Fruit fly (Drosophila melanogaster) whole organism, embryonic: Measurements from ENCODE around the gene Polr2G.
A peak's percentile ranks its signal among the peaks of the same experiment; 100 is the strongest.

Experiments
- Abd-B ChIP-seq: fragments of 200-800 bp; sonication (Bioruptor generic); optimal IDR thresholded peaks from 2 replicates; lab custom pipeline; 2018; ENCODE audit warnings: missing biosample characterization, mild to moderate bottlenecking, missing genetic modification characterization, moderate library complexity
- Atf6 ChIP-seq: fragments of 200-800 bp; sonication (Bioruptor generic); IDR thresholded peaks from 2 replicates; pipeline ENCODE4 v1.3.6; 2022; ENCODE audit warnings: missing biosample characterization, missing genetic modification characterization
- B-H1 ChIP-seq: fragments of 200-800 bp; sonication (Bioruptor generic); IDR thresholded peaks from 3 replicates; pipeline ENCODE4 v1.3.6; 2022; ENCODE audit warnings: missing biosample characterization, missing genetic modification characterization
- B-H2 ChIP-seq: fragments of 200-800 bp; sonication (Bioruptor generic); optimal IDR thresholded peaks from 2 replicates; lab custom pipeline; 2018; ENCODE audit warnings: missing biosample characterization, mild to moderate bottlenecking, missing genetic modification characterization
- Blimp-1 ChIP-seq: fragments of 200-800 bp; sonication (Bioruptor generic); optimal IDR thresholded peaks from 3 replicates; lab custom pipeline; 2018; ENCODE audit warnings: missing biosample characterization, missing genetic modification characterization, mild to moderate bottlenecking, moderate library complexity, missing genetic modification reagents
- CG10654 ChIP-seq: fragments of 200-800 bp; sonication (Bioruptor generic); optimal IDR thresholded peaks from 2 replicates; lab custom pipeline; 2016; ENCODE audit warnings: missing biosample characterization, missing genetic modification characterization
- CG14014 ChIP-seq: fragments of 200-800 bp; sonication (Bioruptor generic); IDR thresholded peaks from 2 replicates; pipeline ENCODE4 v1.3.6; 2022; ENCODE audit warnings: missing biosample characterization, missing genetic modification characterization
- CG15011 ChIP-seq: fragments of 200-800 bp; sonication (Bioruptor generic); optimal IDR thresholded peaks from 3 replicates; lab custom pipeline; 2018; ENCODE audit warnings: missing biosample characterization, mild to moderate bottlenecking, missing genetic modification characterization
- CG17328 ChIP-seq: fragments of 200-800 bp; sonication (Bioruptor generic); IDR thresholded peaks from 2 replicates; pipeline ENCODE4 v1.3.6; 2022; ENCODE audit warnings: missing biosample characterization, missing genetic modification characterization
- CG1832 ChIP-seq: fragments of 200-800 bp; sonication (Bioruptor generic); optimal IDR thresholded peaks from 2 replicates; lab custom pipeline; 2017; ENCODE audit warnings: missing biosample characterization, mild to moderate bottlenecking, missing genetic modification characterization, inconsistent platforms
- CG31224 ChIP-seq: fragments of 200-800 bp; sonication (Bioruptor generic); IDR thresholded peaks from 2 replicates; pipeline ENCODE4 v1.3.6; 2022; ENCODE audit warnings: missing biosample characterization, missing genetic modification characterization
- CG43689 ChIP-seq: fragments of 200-800 bp; sonication (Bioruptor generic); IDR thresholded peaks from 2 replicates; pipeline ENCODE4 v1.3.6; 2022; ENCODE audit warnings: missing biosample characterization, missing genetic modification characterization
- CG4424 ChIP-seq: fragments of 200-800 bp; sonication (Bioruptor generic); optimal IDR thresholded peaks from 3 replicates; lab custom pipeline; 2016; ENCODE audit warnings: missing biosample characterization, missing genetic modification characterization
- CG6654 ChIP-seq: fragments of 200-800 bp; sonication (Bioruptor generic); optimal IDR thresholded peaks from 2 replicates; lab custom pipeline; 2017; ENCODE audit warnings: missing biosample characterization, mild to moderate bottlenecking, missing genetic modification characterization
- CG6689 ChIP-seq: fragments of 200-800 bp; sonication (Bioruptor generic); IDR thresholded peaks from 2 replicates; pipeline ENCODE4 v1.3.6; 2022; ENCODE audit warnings: missing biosample characterization, missing genetic modification characterization
- CG6854 ChIP-seq: fragments of 200-800 bp; sonication (Bioruptor generic); optimal IDR thresholded peaks from 3 replicates; lab custom pipeline; 2017; ENCODE audit warnings: missing biosample characterization, mild to moderate bottlenecking, missing genetic modification characterization
- CG9437 ChIP-seq: fragments of 200-800 bp; sonication (Bioruptor generic); optimal IDR thresholded peaks from 2 replicates; lab custom pipeline; 2018; ENCODE audit warnings: missing biosample characterization, mild to moderate bottlenecking, missing genetic modification characterization
- CkIIα-i1 ChIP-seq: fragments of 200-800 bp; sonication (Bioruptor generic); IDR thresholded peaks from 2 replicates; pipeline ENCODE4 v1.3.6; 2022; ENCODE audit warnings: missing biosample characterization, missing genetic modification characterization
- Fer3 ChIP-seq: fragments of 200-800 bp; sonication (Bioruptor generic); optimal IDR thresholded peaks from 2 replicates; lab custom pipeline; 2018; ENCODE audit warnings: missing biosample characterization, mild to moderate bottlenecking, missing genetic modification characterization, moderate library complexity
- GATAe ChIP-seq: fragments of 200-800 bp; sonication (Bioruptor generic); conservative IDR thresholded peaks from 2 replicates; pipeline ENCODE4 v1.3.6; 2022; ENCODE audit warnings: missing biosample characterization, missing genetic modification characterization
- Hr3 ChIP-seq: fragments of 200-800 bp; sonication (Bioruptor generic); optimal IDR thresholded peaks from 3 replicates; lab custom pipeline; 2016; ENCODE audit warnings: missing biosample characterization, missing genetic modification characterization
- Jarid2 ChIP-seq: fragments of 200-800 bp; sonication (Bioruptor generic); optimal IDR thresholded peaks from 3 replicates; lab custom pipeline; 2017; ENCODE audit warnings: mild to moderate bottlenecking, missing biosample characterization, missing genetic modification reagents, missing genetic modification characterization
- Lhr ChIP-seq: fragments of 200-800 bp; sonication (Bioruptor generic); optimal IDR thresholded peaks from 3 replicates; lab custom pipeline; 2017; ENCODE audit warnings: mild to moderate bottlenecking, missing biosample characterization, missing genetic modification reagents, missing genetic modification characterization
- Med ChIP-seq: fragments of 200-800 bp; sonication (Bioruptor generic); peaks from one replicate; lab custom pipeline; 2016; ENCODE audit warnings: missing biosample characterization, missing genetic modification characterization, mild to moderate bottlenecking, inconsistent platforms, moderate library complexity
- Oli ChIP-seq: fragments of 200-800 bp; sonication (Bioruptor generic); optimal IDR thresholded peaks from 2 replicates; lab custom pipeline; 2018; ENCODE audit warnings: missing biosample characterization, mild to moderate bottlenecking, missing genetic modification characterization, moderate library complexity
- Optix ChIP-seq: fragments of 200-800 bp; sonication (Bioruptor generic); IDR thresholded peaks from 3 replicates; pipeline ENCODE4 v1.3.6; 2022; ENCODE audit warnings: missing biosample characterization, missing genetic modification characterization
- Sox100B ChIP-seq: fragments of 200-800 bp; sonication (Bioruptor generic); optimal IDR thresholded peaks from 3 replicates; lab custom pipeline; 2018; ENCODE audit warnings: missing biosample characterization, mild to moderate bottlenecking, missing genetic modification characterization
- Xbp1 ChIP-seq: fragments of 200-800 bp; sonication (Bioruptor generic); optimal IDR thresholded peaks from 3 replicates; lab custom pipeline; 2016; ENCODE audit warnings: missing biosample characterization, mild to moderate bottlenecking, missing genetic modification characterization
- caup ChIP-seq: fragments of 200-800 bp; sonication (Bioruptor generic); optimal IDR thresholded peaks from 3 replicates; lab custom pipeline; 2017; ENCODE audit warnings: missing biosample characterization, mild to moderate bottlenecking, missing genetic modification characterization, moderate library complexity; ENCODE audit not compliant: severe bottlenecking
- chif ChIP-seq, 2 experiments: fragments of 200-800 bp; sonication (Bioruptor generic); optimal IDR thresholded peaks; 3 replicates each; lab custom pipeline; 2016; ENCODE audit warnings: missing biosample characterization in 2 of 2, missing genetic modification characterization in 2 of 2
- dmrt99B ChIP-seq: fragments of 200-800 bp; sonication (Bioruptor generic); optimal IDR thresholded peaks from 2 replicates; lab custom pipeline; 2018; ENCODE audit warnings: missing biosample characterization, mild to moderate bottlenecking, missing genetic modification characterization, moderate library complexity
- dysf ChIP-seq: fragments of 200-800 bp; sonication (Bioruptor generic); IDR thresholded peaks from 3 replicates; pipeline ENCODE4 v1.3.6; 2022; ENCODE audit warnings: missing biosample characterization, missing genetic modification characterization
- fd64A ChIP-seq: fragments of 200-800 bp; sonication (Bioruptor generic); optimal IDR thresholded peaks from 3 replicates; lab custom pipeline; 2018; ENCODE audit warnings: missing biosample characterization, mild to moderate bottlenecking, missing genetic modification characterization
- fd96Cb ChIP-seq: fragments of 200-800 bp; sonication (Bioruptor generic); optimal IDR thresholded peaks from 2 replicates; lab custom pipeline; 2018; ENCODE audit warnings: missing biosample characterization, mild to moderate bottlenecking, missing genetic modification characterization, moderate library complexity
- her ChIP-seq: fragments of 200-800 bp; sonication (Bioruptor generic); optimal IDR thresholded peaks from 2 replicates; lab custom pipeline; 2016; ENCODE audit warnings: missing biosample characterization, missing genetic modification characterization
- hth ChIP-seq: fragments of >200 bp; optimal IDR thresholded peaks from 2 replicates; lab custom pipeline; 2017; ENCODE audit warnings: inconsistent platforms
- insv ChIP-seq, 2 experiments: fragments of 200-800 bp; sonication (Bioruptor generic); optimal IDR thresholded peaks; 3 replicates each; lab custom pipeline; 2016 to 2018; ENCODE audit warnings: missing biosample characterization in 2 of 2, missing genetic modification characterization in 2 of 2
- jumu ChIP-seq: fragments of 200-800 bp; sonication (Bioruptor generic); optimal IDR thresholded peaks from 3 replicates; lab custom pipeline; 2016; ENCODE audit warnings: missing biosample characterization, missing genetic modification characterization
- kay ChIP-seq: fragments of 200-800 bp; sonication (Bioruptor generic); optimal IDR thresholded peaks from 2 replicates; lab custom pipeline; 2016; ENCODE audit warnings: missing biosample characterization, missing genetic modification characterization
- lola ChIP-seq, 3 experiments: fragments of >200 bp in 2 of 3; fragments of 200-800 bp in 1 of 3; sonication (Bioruptor generic) in 1 of 3; optimal IDR thresholded peaks; 2 replicates each; lab custom pipeline; 2017 to 2019; ENCODE audit warnings: missing biosample characterization in 3 of 3, missing genetic modification characterization in 3 of 3, mild to moderate bottlenecking in 1 of 3, moderate library complexity in 1 of 3
- nerfin-2 ChIP-seq: fragments of 200-800 bp; sonication (Bioruptor generic); IDR thresholded peaks from 2 replicates; pipeline ENCODE4 v1.3.6; 2022; ENCODE audit warnings: missing biosample characterization, missing genetic modification characterization; ENCODE audit not compliant: partially characterized antibody
- pho ChIP-seq: fragments of 200-800 bp; sonication (Bioruptor generic); optimal IDR thresholded peaks from 2 replicates; lab custom pipeline; 2016; ENCODE audit warnings: missing biosample characterization, missing genetic modification characterization
- repo ChIP-seq: fragments of 200-800 bp; sonication (Bioruptor generic); optimal IDR thresholded peaks from 2 replicates; lab custom pipeline; 2016; ENCODE audit warnings: missing biosample characterization, missing genetic modification characterization
- run ChIP-seq: fragments of 200-800 bp; sonication (Bioruptor generic); optimal IDR thresholded peaks from 3 replicates; lab custom pipeline; 2018; ENCODE audit warnings: missing biosample characterization, mild to moderate bottlenecking, missing genetic modification characterization
- sens-2 ChIP-seq: fragments of 200-800 bp; sonication (Bioruptor generic); IDR thresholded peaks from 2 replicates; pipeline ENCODE4 v1.3.6; 2022; ENCODE audit warnings: missing biosample characterization, missing genetic modification characterization

The Polr2G gene

dm6 chr3R:15262710-15263672 lies 40.0 kb upstream of the Polr2G start, which contains the start of the genes eIF2gamma and Set (continued):
- no peak for TF ChIP-seq CG6689 (GFP tag; lab: Robert Waterston, UW)
- TF ChIP-seq sens-2 = 0 out of 2 replicates have a peak, but pooled peaks have one; percentile 5
- no peak for TF ChIP-seq dmrt99B (tag; lab: Kevin White, UChicago)
- TF ChIP-seq GATAe = 0 out of 2 replicates have a peak, but pooled peaks have one; percentile 13
- TF ChIP-seq fd64A = no peak
- TF ChIP-seq fd96Cb = no peak
- no peak; the same call in 1 of the 2 replicates for TF ChIP-seq CG14014
- TF ChIP-seq CG31224 (GFP tag; lab: Robert Waterston, UW) = no peak
- no peak for TF ChIP-seq kay
- TF ChIP-seq CG4424 (GFP tag; lab: Kevin White, UChicago) = no peak
- peak; percentile 74 for TF ChIP-seq B-H2 (GFP tag; lab: Kevin White, UChicago)
- TF ChIP-seq Lhr (GFP tag; lab: Kevin White, UChicago) = no peak
- TF ChIP-seq Jarid2 = no peak
- TF ChIP-seq Blimp-1 (GFP tag; lab: Kevin White, UChicago) = no peak
- no peak for TF ChIP-seq CG15011
- no peak for TF ChIP-seq Fer3 (tag; lab: Kevin White, UChicago)
- no peak for TF ChIP-seq run
- TF ChIP-seq hth = no peak
- no peak for TF ChIP-seq repo (GFP tag; lab: Kevin White, UChicago)
- no peak for TF ChIP-seq Hr3 (GFP tag; lab: Kevin White, UChicago)
- TF ChIP-seq CG10654 = no peak
- peak; percentile 44; the same call in 1 of the 3 replicates for TF ChIP-seq dysf (GFP tag; lab: Robert Waterston, UW)
- no peak for TF ChIP-seq Optix
- TF ChIP-seq insv (GFP tag; optimal IDR thresholded peaks at IDR 0.05; lab: Kevin White, UChicago) = peak in 1 of 2 experiments; percentile 4
- TF ChIP-seq CG17328 (GFP tag; lab: Robert Waterston, UW) = peak; percentile 4; the same call in 1 of the 2 replicates
- TF ChIP-seq CG9437 (GFP tag; lab: Kevin White, UChicago) = no peak
- peak; percentile 98 for TF ChIP-seq nerfin-2
- TF ChIP-seq CG1832 (GFP tag; lab: Kevin White, UChicago) = no peak
- no peak for TF ChIP-seq Sox100B
- no peak for TF ChIP-seq CkIIα-i1 (GFP tag; lab: Robert Waterston, UW)
- peak; percentile 49 for TF ChIP-seq Xbp1 (GFP tag; lab: Kevin White, UChicago)
- TF ChIP-seq CG6654 (GFP tag; lab: Kevin White, UChicago) = no peak
- TF ChIP-seq caup (GFP tag; lab: Kevin White, UChicago) = no peak
- no peak for TF ChIP-seq lola (GFP tag; optimal IDR thresholded peaks at IDR 0.05; lab: Kevin White, UChicago)
- no peak for TF ChIP-seq B-H1 (GFP tag; lab: Robert Waterston, UW)
- no peak for TF ChIP-seq chif (GFP tag; optimal IDR thresholded peaks at IDR 0.05; lab: Kevin White, UChicago)
- TF ChIP-seq Abd-B (GFP tag; lab: Kevin White, UChicago) = no peak
- TF ChIP-seq her = peak; percentile 28
- 0 out of 2 replicates have a peak, but pooled peaks have one; percentile 42 for TF ChIP-seq Atf6 (GFP tag; lab: Robert Waterston, UW)
- peak; percentile 90 for TF ChIP-seq Med (GFP tag; lab: Kevin White, UChicago)
- TF ChIP-seq jumu (GFP tag; lab: Kevin White, UChicago) = peak; percentile 55
- no peak for TF ChIP-seq pho
- TF ChIP-seq Oli (tag; lab: Kevin White, UChicago) = no peak
- no peak for TF ChIP-seq CG6854 (GFP tag; lab: Kevin White, UChicago)
- TF ChIP-seq CG43689 = no peak
